Fruit fly (Drosophila melanogaster): ENCODE data around the gene cu.

cu gene

DNA sequence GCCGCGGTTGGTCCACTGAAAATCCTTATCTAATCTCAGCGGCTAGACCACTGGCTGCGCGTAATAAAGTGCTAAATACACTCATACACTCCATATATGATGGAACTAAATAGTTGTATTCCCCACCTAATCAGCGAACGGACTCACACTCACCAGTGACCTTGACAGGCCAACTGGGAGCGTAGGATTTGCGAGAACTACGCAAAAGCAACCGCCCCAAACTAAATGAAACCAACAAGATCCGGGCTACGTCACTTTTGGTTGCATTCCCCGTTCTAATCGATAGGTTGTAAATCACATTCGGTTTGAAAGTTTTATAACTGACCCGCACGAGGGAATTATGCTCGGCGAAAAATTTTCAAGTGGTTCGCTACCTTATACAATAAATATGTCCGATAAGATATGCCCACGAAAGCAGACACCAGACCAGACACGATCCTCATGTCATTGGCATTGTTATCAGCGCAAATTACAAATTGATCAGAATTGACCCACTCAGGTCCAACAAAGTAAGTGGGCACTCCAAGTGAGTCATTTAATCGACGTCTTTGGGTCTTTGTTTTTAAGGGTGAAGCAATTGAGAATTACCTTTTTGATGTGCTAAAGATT is 1.9 kb downstream of the cu start:
- TF ChIP-seq dsx (GFP tag; optimal IDR thresholded peaks at IDR 0.05; ENCODE audit: poor library complexity, severe bottlenecking) (peak; percentile 28), OdsH (GFP tag; optimal IDR thresholded peaks at IDR 0.05) (no peak)

- TF ChIP-seq CG8119 (GFP tag; IDR thresholded peaks at IDR 0.05) (no peak; the same call in 2 of the 3 replicates), Ets21C (GFP tag; optimal IDR thresholded peaks at IDR 0.05) (no peak), Smox (GFP tag; optimal IDR thresholded peaks at IDR 0.05) (no peak), CG11902 (GFP tag; optimal IDR thresholded peaks at IDR 0.05) (no peak), pdm3 (GFP tag; optimal IDR thresholded peaks at IDR 0.05) (no peak), CG6276 (GFP tag; optimal IDR thresholded peaks at IDR 0.05) (no peak), vri (GFP tag; optimal IDR thresholded peaks at IDR 0.05) (peak; percentile 96), CG8319 (GFP tag; optimal IDR thresholded peaks at IDR 0.05) (no peak), Lpt (GFP tag; optimal IDR thresholded peaks at IDR 0.05) (peak; percentile 18), Ets96B (tag; optimal IDR thresholded peaks at IDR 0.05) (no peak), CG7368 (GFP tag; optimal IDR thresholded peaks at IDR 0.05) (no peak), Hr4 (GFP tag; optimal IDR thresholded peaks at IDR 0.05) (no peak), CG11294 (GFP tag; IDR thresholded peaks at IDR 0.05) (peak; percentile 28; the same call in 1 of the 2 replicates), CG31627 (GFP tag; optimal IDR thresholded peaks at IDR 0.05) (no peak), CG16779 (tag; optimal IDR thresholded peaks at IDR 0.05) (no peak), topi (GFP tag; optimal IDR thresholded peaks at IDR 0.05) (no peak), CG6854 (GFP tag; optimal IDR thresholded peaks at IDR 0.05) (no peak), dac (GFP tag; optimal IDR thresholded peaks at IDR 0.05) (peak; percentile 38), svp (GFP tag) (peak; percentile 92), CG1621 (tag; optimal IDR thresholded peaks at IDR 0.05) (peak; percentile 56), Met (GFP tag; optimal IDR thresholded peaks at IDR 0.05) (no peak)
Measured at dm6 chr3R:11200042-11200884, 2.9 kb downstream of the cu start.

DNA sequence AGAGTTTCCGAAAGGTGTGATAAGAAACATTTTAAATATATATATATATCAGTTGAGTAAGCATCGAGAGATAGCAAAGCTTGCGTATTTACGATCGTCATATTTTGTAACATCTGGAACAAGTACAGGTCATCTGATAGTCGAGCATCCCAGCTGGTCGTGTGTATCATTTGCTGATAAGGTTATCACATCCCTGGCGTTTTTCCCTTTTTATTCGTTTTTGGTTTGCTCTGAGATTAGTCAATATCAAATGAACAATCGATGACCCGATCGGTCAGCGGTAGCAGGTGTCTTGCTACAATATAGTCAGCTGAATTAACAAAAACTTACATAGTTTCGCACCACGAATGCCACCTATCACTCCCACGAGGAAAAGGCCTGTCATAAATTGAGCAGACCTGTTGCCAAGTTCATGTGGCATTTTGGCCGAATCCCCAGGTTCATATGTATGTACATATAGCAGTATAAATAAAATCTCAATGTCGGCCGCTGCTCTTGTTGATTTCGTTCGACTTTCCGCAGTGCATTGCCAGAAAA is 3.6 kb downstream of the cu start:
- TF ChIP-seq fd85E (GFP tag; optimal IDR thresholded peaks at IDR 0.05) (no peak), Eip78C (GFP tag) (peak; percentile 79), CG6792 (GFP tag; optimal IDR thresholded peaks at IDR 0.05) (peak; percentile 47), CG1621 (tag; optimal IDR thresholded peaks at IDR 0.05) (no peak), CG9139 (GFP tag; optimal IDR thresholded peaks at IDR 0.05) (no peak), CG4318 (GFP tag; optimal IDR thresholded peaks at IDR 0.05) (no peak), CG10631 (GFP tag; optimal IDR thresholded peaks at IDR 0.05) (peak; percentile 62), CG15336 (GFP tag; IDR thresholded peaks at IDR 0.05) (peak; percentile 66), fd59A (GFP tag; optimal IDR thresholded peaks at IDR 0.05) (no peak), CG11762 (GFP tag; optimal IDR thresholded peaks at IDR 0.05; ENCODE audit: insufficient read depth) (peak; percentile 41), Sox102F (GFP tag; optimal IDR thresholded peaks at IDR 0.05) (peak; percentile 70), Sox14 (GFP tag; optimal IDR thresholded peaks at IDR 0.05) (peak; percentile 44), CG6163 (GFP tag; IDR thresholded peaks at IDR 0.05) (peak; percentile 71; the same call in 1 of the 3 replicates), CG3919 (GFP tag; optimal IDR thresholded peaks at IDR 0.05) (peak; percentile 58), salr (GFP tag; optimal IDR thresholded peaks at IDR 0.05) (peak in 1 of 2 experiments; percentile 41), Ets96B (tag; optimal IDR thresholded peaks at IDR 0.05) (peak; percentile 55), esn (GFP tag; optimal IDR thresholded peaks at IDR 0.05) (peak; percentile 77), Met (GFP tag; optimal IDR thresholded peaks at IDR 0.05) (peak; percentile 68), fkh (GFP tag; optimal IDR thresholded peaks at IDR 0.05) (peak; percentile 53), CG10669 (GFP tag; optimal IDR thresholded peaks at IDR 0.05) (peak; percentile 28), CG6276 (GFP tag; optimal IDR thresholded peaks at IDR 0.05) (peak; percentile 42), Eip93F (GFP tag; optimal IDR thresholded peaks at IDR 0.05) (peak; percentile 74), ss (GFP tag; optimal IDR thresholded peaks at IDR 0.05) (peak; percentile 23 to 62), CG11902 (GFP tag; optimal IDR thresholded peaks at IDR 0.05) (peak; percentile 42), CG34406 (GFP tag; optimal IDR thresholded peaks at IDR 0.05) (peak; percentile 66), Hr38 (GFP tag; optimal IDR thresholded peaks at IDR 0.05) (no peak), dac (GFP tag; optimal IDR thresholded peaks at IDR 0.05) (no peak), pdm3 (GFP tag; optimal IDR thresholded peaks at IDR 0.05) (peak; percentile 70), Hr39 (GFP tag; optimal IDR thresholded peaks at IDR 0.05) (peak; percentile 34), CG8119 (GFP tag; IDR thresholded peaks at IDR 0.05) (peak; percentile 67; the same call in 2 of the 3 replicates)
